Fruit fly (Drosophila melanogaster) whole organism, prepupa: ENCODE measurements around the gene CG12589.
A peak's percentile ranks its signal among the peaks of the same experiment; 100 is the strongest.

ENCODE experiments used
- Blimp-1 ChIP-seq: fragments of 200-800 bp; sonication (Bioruptor generic); optimal IDR thresholded peaks from 3 replicates; lab custom pipeline; 2017; ENCODE audit warnings: missing biosample characterization, missing genetic modification characterization, mild to moderate bottlenecking, moderate library complexity, missing genetic modification reagents
- CG10669 ChIP-seq: fragments of 200-800 bp; sonication (Bioruptor generic); optimal IDR thresholded peaks from 3 replicates; lab custom pipeline; 2018; ENCODE audit warnings: missing biosample characterization, mild to moderate bottlenecking, missing genetic modification characterization, moderate library complexity
- CG11294 ChIP-seq: fragments of 200-800 bp; sonication (Bioruptor generic); IDR thresholded peaks from 2 replicates; pipeline ENCODE4 v1.3.6; 2022; ENCODE audit warnings: missing biosample characterization, missing genetic modification characterization
- CG11762 ChIP-seq: fragments of 200-800 bp; sonication (Bioruptor generic); optimal IDR thresholded peaks from 3 replicates; lab custom pipeline; 2016; ENCODE audit warnings: missing biosample characterization, missing genetic modification characterization; ENCODE audit not compliant: insufficient read depth
- CG15336 ChIP-seq: fragments of 200-800 bp; sonication (Bioruptor generic); IDR thresholded peaks from 2 replicates; pipeline ENCODE4 v1.3.6; 2022; ENCODE audit warnings: missing biosample characterization, missing genetic modification characterization
- CG1621 ChIP-seq: fragments of 200-800 bp; sonication (Bioruptor generic); optimal IDR thresholded peaks from 3 replicates; lab custom pipeline; 2018; ENCODE audit warnings: missing biosample characterization, mild to moderate bottlenecking, missing genetic modification characterization
- CG16779 ChIP-seq: fragments of 200-800 bp; sonication (Bioruptor generic); optimal IDR thresholded peaks from 3 replicates; lab custom pipeline; 2017; ENCODE audit warnings: missing biosample characterization, mild to moderate bottlenecking, missing genetic modification characterization
- CG31627 ChIP-seq: fragments of 200-800 bp; sonication (Bioruptor generic); optimal IDR thresholded peaks from 3 replicates; lab custom pipeline; 2016; ENCODE audit warnings: missing biosample characterization, missing genetic modification characterization
- CG32006 ChIP-seq: fragments of 200-800 bp; sonication (Bioruptor generic); optimal IDR thresholded peaks from 3 replicates; lab custom pipeline; 2017; ENCODE audit warnings: missing biosample characterization, mild to moderate bottlenecking, missing genetic modification characterization
- CG34406 ChIP-seq: fragments of 200-800 bp; sonication (Bioruptor generic); optimal IDR thresholded peaks from 3 replicates; lab custom pipeline; 2016; ENCODE audit warnings: missing biosample characterization, missing genetic modification characterization
- CG4318 ChIP-seq: fragments of 200-800 bp; sonication (Bioruptor generic); optimal IDR thresholded peaks from 3 replicates; lab custom pipeline; 2017; ENCODE audit warnings: missing biosample characterization, mild to moderate bottlenecking, missing genetic modification characterization
- CG6163 ChIP-seq: fragments of 200-800 bp; sonication (Bioruptor generic); IDR thresholded peaks from 3 replicates; pipeline ENCODE4 v1.3.6; 2022; ENCODE audit warnings: missing biosample characterization, missing genetic modification characterization
- CG6276 ChIP-seq: fragments of 200-800 bp; sonication (Bioruptor generic); optimal IDR thresholded peaks from 2 replicates; lab custom pipeline; 2017; ENCODE audit warnings: missing biosample characterization, mild to moderate bottlenecking, missing genetic modification characterization
- CG6792 ChIP-seq: fragments of 200-800 bp; sonication (Bioruptor generic); optimal IDR thresholded peaks from 3 replicates; lab custom pipeline; 2016; ENCODE audit warnings: missing biosample characterization, missing genetic modification characterization
- CG6808 ChIP-seq: fragments of 200-800 bp; sonication (Bioruptor generic); optimal IDR thresholded peaks from 3 replicates; lab custom pipeline; 2017; ENCODE audit warnings: missing biosample characterization, missing genetic modification characterization, mild to moderate bottlenecking, moderate library complexity, missing genetic modification reagents
- CG6854 ChIP-seq: fragments of 200-800 bp; sonication (Bioruptor generic); optimal IDR thresholded peaks from 2 replicates; lab custom pipeline; 2017; ENCODE audit warnings: missing biosample characterization, mild to moderate bottlenecking, missing genetic modification characterization
- CG7368 ChIP-seq: fragments of 200-800 bp; sonication (Bioruptor generic); optimal IDR thresholded peaks from 3 replicates; lab custom pipeline; 2016; ENCODE audit warnings: missing biosample characterization, missing genetic modification characterization
- CG8119 ChIP-seq: fragments of 200-800 bp; sonication (Bioruptor generic); IDR thresholded peaks from 3 replicates; pipeline ENCODE4 v1.3.6; 2022; ENCODE audit warnings: missing biosample characterization, missing genetic modification characterization
- CG8319 ChIP-seq: fragments of 200-800 bp; sonication (Bioruptor generic); optimal IDR thresholded peaks from 3 replicates; lab custom pipeline; 2016; ENCODE audit warnings: missing biosample characterization, missing genetic modification characterization
- CG9139 ChIP-seq: fragments of 200-800 bp; sonication (Bioruptor generic); optimal IDR thresholded peaks from 3 replicates; lab custom pipeline; 2017; ENCODE audit warnings: missing biosample characterization, mild to moderate bottlenecking, missing genetic modification characterization
- Eip75B ChIP-seq: fragments of 200-800 bp; sonication (Bioruptor generic); optimal IDR thresholded peaks from 3 replicates; lab custom pipeline; 2016; ENCODE audit warnings: missing biosample characterization, missing genetic modification characterization
- Eip78C ChIP-seq: fragments of 200-800 bp; sonication (Bioruptor generic); peaks from one replicate; lab custom pipeline; 2016; ENCODE audit warnings: missing biosample characterization, missing genetic modification characterization
- Ets21C ChIP-seq: fragments of 200-800 bp; sonication (Bioruptor generic); optimal IDR thresholded peaks from 3 replicates; lab custom pipeline; 2016; ENCODE audit warnings: missing biosample characterization, missing genetic modification characterization
- Ets96B ChIP-seq: fragments of 200-800 bp; optimal IDR thresholded peaks from 2 replicates; lab custom pipeline; 2019; ENCODE audit warnings: missing biosample characterization, mild to moderate bottlenecking, missing genetic modification characterization, moderate library complexity
- Gug ChIP-seq: fragments of 200-800 bp; sonication (Bioruptor generic); IDR thresholded peaks from 2 replicates; pipeline ENCODE4 v1.3.6; 2022; ENCODE audit warnings: missing biosample characterization, missing genetic modification characterization
- Hr39 ChIP-seq: fragments of 200-800 bp; sonication (Bioruptor generic); optimal IDR thresholded peaks from 2 replicates; lab custom pipeline; 2016; ENCODE audit warnings: missing biosample characterization, missing genetic modification characterization
- Lpt ChIP-seq: fragments of 200-800 bp; sonication (Bioruptor generic); optimal IDR thresholded peaks from 3 replicates; lab custom pipeline; 2016; ENCODE audit warnings: missing biosample characterization, missing genetic modification characterization
- Met ChIP-seq: fragments of 200-800 bp; sonication (Bioruptor generic); optimal IDR thresholded peaks from 3 replicates; lab custom pipeline; 2016; ENCODE audit warnings: missing biosample characterization, missing genetic modification characterization
- OdsH ChIP-seq: fragments of 200-800 bp; sonication (Bioruptor generic); optimal IDR thresholded peaks from 3 replicates; lab custom pipeline; 2016; ENCODE audit warnings: missing biosample characterization, missing genetic modification characterization
- Smox ChIP-seq: fragments of 200-800 bp; sonication (Bioruptor generic); optimal IDR thresholded peaks from 3 replicates; lab custom pipeline; 2016; ENCODE audit warnings: missing biosample characterization, missing genetic modification characterization
- Sox102F ChIP-seq: fragments of 200-800 bp; sonication (Bioruptor generic); optimal IDR thresholded peaks from 2 replicates; lab custom pipeline; 2016; ENCODE audit warnings: missing biosample characterization, mild to moderate bottlenecking, missing genetic modification characterization
- acj6 ChIP-seq: fragments of 200-800 bp; sonication (Bioruptor generic); optimal IDR thresholded peaks from 3 replicates; lab custom pipeline; 2016; ENCODE audit warnings: missing biosample characterization, missing genetic modification characterization
- dac ChIP-seq: fragments of 200-800 bp; sonication (Bioruptor generic); optimal IDR thresholded peaks from 2 replicates; lab custom pipeline; 2017; ENCODE audit warnings: missing biosample characterization, mild to moderate bottlenecking, missing genetic modification characterization
- eg ChIP-seq: fragments of 200-800 bp; sonication (Bioruptor generic); IDR thresholded peaks from 3 replicates; pipeline ENCODE4 v1.3.6; 2022; ENCODE audit warnings: missing biosample characterization, missing genetic modification characterization
- esn ChIP-seq: fragments of 200-800 bp; sonication (Bioruptor generic); optimal IDR thresholded peaks from 2 replicates; lab custom pipeline; 2016; ENCODE audit warnings: missing biosample characterization, mild to moderate bottlenecking, missing genetic modification characterization, moderate library complexity
- fd85E ChIP-seq: fragments of 200-800 bp; sonication (Bioruptor generic); optimal IDR thresholded peaks from 3 replicates; lab custom pipeline; 2016; ENCODE audit warnings: missing biosample characterization, missing genetic modification characterization
- lz ChIP-seq: fragments of 200-800 bp; sonication (Bioruptor generic); optimal IDR thresholded peaks from 3 replicates; lab custom pipeline; 2016; ENCODE audit warnings: missing biosample characterization, missing genetic modification characterization
- net ChIP-seq: fragments of 200-800 bp; sonication (Bioruptor generic); optimal IDR thresholded peaks from 3 replicates; lab custom pipeline; 2016; ENCODE audit warnings: missing biosample characterization, missing genetic modification characterization
- pdm3 ChIP-seq: fragments of 200-800 bp; sonication (Bioruptor generic); optimal IDR thresholded peaks from 3 replicates; lab custom pipeline; 2016; ENCODE audit warnings: missing biosample characterization, missing genetic modification characterization
- salr ChIP-seq, 2 experiments: fragments of 200-800 bp; sonication (Bioruptor generic); optimal IDR thresholded peaks; 3 replicates each; lab custom pipeline; 2016 to 2018; ENCODE audit warnings: missing biosample characterization in 2 of 2, missing genetic modification characterization in 2 of 2, mild to moderate bottlenecking in 1 of 2
- spab ChIP-seq: fragments of 200-800 bp; sonication (Bioruptor generic); optimal IDR thresholded peaks from 2 replicates; lab custom pipeline; 2017; ENCODE audit warnings: missing biosample characterization, mild to moderate bottlenecking, missing genetic modification characterization, missing genetic modification reagents
- ss ChIP-seq, 2 experiments: fragments of 200-800 bp; sonication (Bioruptor generic); optimal IDR thresholded peaks; 2 replicates in 1 of 2; 3 replicates in 1 of 2; lab custom pipeline; 2017 to 2018; ENCODE audit warnings: mild to moderate bottlenecking in 2 of 2, missing biosample characterization in 2 of 2, missing genetic modification characterization in 2 of 2, moderate library complexity in 1 of 2
- svp ChIP-seq: fragments of 200-800 bp; sonication (Bioruptor generic); peaks from one replicate; lab custom pipeline; 2016; ENCODE audit warnings: missing biosample characterization, missing genetic modification characterization
- vri ChIP-seq: fragments of 200-800 bp; sonication (Bioruptor generic); optimal IDR thresholded peaks from 3 replicates; lab custom pipeline; 2016; ENCODE audit warnings: missing biosample characterization, mild to moderate bottlenecking, missing genetic modification characterization

Gene CG12589

DNA sequence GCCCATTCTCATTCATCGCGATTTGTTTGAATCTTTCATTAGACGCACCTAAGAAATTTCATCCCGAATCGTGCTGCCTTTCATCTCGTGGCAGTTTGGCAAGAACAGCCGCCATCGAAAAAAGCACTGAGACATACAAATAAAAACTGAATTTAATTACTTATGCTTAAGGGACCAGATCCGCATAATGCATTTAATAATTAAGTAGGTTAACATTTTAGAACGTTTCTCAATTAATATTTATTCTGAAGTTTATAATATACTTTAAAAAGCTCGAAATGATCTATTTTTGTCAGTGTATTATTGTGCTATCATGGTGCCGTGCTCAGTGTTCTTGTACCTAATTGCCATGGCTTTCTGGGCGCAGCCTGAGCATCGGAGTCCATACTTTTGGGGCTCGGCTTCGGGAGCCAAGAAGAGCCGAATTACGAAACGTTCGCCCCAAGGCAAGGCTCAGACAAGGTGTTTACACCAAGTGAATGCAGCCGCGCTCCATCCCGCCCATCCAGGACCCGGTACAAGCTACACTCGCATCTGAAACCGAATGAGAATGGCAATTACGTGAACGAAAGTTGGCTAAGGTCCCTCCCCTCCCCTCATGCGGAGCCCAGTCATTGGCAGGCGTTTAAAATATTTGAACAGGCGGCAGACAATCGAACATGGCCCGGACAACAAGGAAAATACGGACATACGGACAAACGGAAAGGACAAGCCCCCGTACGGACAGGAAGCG, 38.3 kb downstream of the CG12589 start (continued):
- no peak for TF ChIP-seq ss (GFP tag; optimal IDR thresholded peaks at IDR 0.05; lab: Kevin White, UChicago)
- TF ChIP-seq CG6854 (GFP tag; lab: Kevin White, UChicago) = peak; percentile 34
- TF ChIP-seq CG11294 (GFP tag; lab: Robert Waterston, UW) = no peak
- TF ChIP-seq CG6792 (GFP tag; lab: Kevin White, UChicago) = peak; percentile 59
- peak; percentile 48 for TF ChIP-seq CG34406
- peak; percentile 88 for TF ChIP-seq esn
- peak; percentile 65; the same call in 1 of the 3 replicates for TF ChIP-seq CG6163
- TF ChIP-seq Gug = 0 out of 2 replicates have a peak, but pooled peaks have one; percentile 20
- TF ChIP-seq Ets21C (GFP tag; lab: Kevin White, UChicago) = peak; percentile 51
- TF ChIP-seq CG32006 (GFP tag; lab: Kevin White, UChicago) = peak; percentile 6
- peak; percentile 47 for TF ChIP-seq pdm3 (GFP tag; lab: Kevin White, UChicago)
- TF ChIP-seq dac (GFP tag; lab: Kevin White, UChicago) = no peak
- TF ChIP-seq CG6276 (GFP tag; lab: Kevin White, UChicago) = peak; percentile 13
- TF ChIP-seq vri (GFP tag; lab: Kevin White, UChicago) = peak; percentile 74
- peak; percentile 87 for TF ChIP-seq Met (GFP tag; lab: Kevin White, UChicago)
- TF ChIP-seq CG10669 (GFP tag; lab: Kevin White, UChicago) = peak; percentile 47
- peak; percentile 78 for TF ChIP-seq CG31627 (GFP tag; lab: Kevin White, UChicago)
- TF ChIP-seq Hr39 (GFP tag; lab: Kevin White, UChicago) = peak; percentile 69
- TF ChIP-seq Sox102F (GFP tag; lab: Kevin White, UChicago) = peak; percentile 85
- no peak for TF ChIP-seq CG7368 (GFP tag; lab: Kevin White, UChicago)
- TF ChIP-seq acj6 (GFP tag; lab: Kevin White, UChicago) = peak; percentile 45
- TF ChIP-seq Smox (GFP tag; lab: Kevin White, UChicago) = peak; percentile 83
- TF ChIP-seq, all 60 proteins: peak for 43

- TF ChIP-seq CG8119 (no peak), Eip75B (peak; percentile 16), CG11294 (GFP tag; lab: Robert Waterston, UW) (no peak), CG8319 (GFP tag; lab: Kevin White, UChicago) (no peak), Ets96B (peak; percentile 7), lz (GFP tag; lab: Kevin White, UChicago) (no peak), CG15336 (GFP tag; lab: Robert Waterston, UW) (no peak), dac (GFP tag; lab: Kevin White, UChicago) (no peak), Eip78C (GFP tag; lab: Kevin White, UChicago) (peak; percentile 59), OdsH (GFP tag; lab: Kevin White, UChicago) (no peak), fd85E (GFP tag; lab: Kevin White, UChicago) (no peak), CG9139 (no peak), eg (GFP tag; lab: Robert Waterston, UW) (no peak), Lpt (GFP tag; lab: Kevin White, UChicago) (no peak), net (GFP tag; lab: Kevin White, UChicago) (no peak), salr (GFP tag; optimal IDR thresholded peaks at IDR 0.05; lab: Kevin White, UChicago) (no peak), Blimp-1 (no peak), CG16779 (no peak), CG6808 (GFP tag; lab: Kevin White, UChicago) (no peak), Smox (GFP tag; lab: Kevin White, UChicago) (no peak), Gug (no peak), CG4318 (no peak), svp (GFP tag; lab: Kevin White, UChicago) (peak; percentile 65), CG6854 (GFP tag; lab: Kevin White, UChicago) (no peak), CG11762 (GFP tag; lab: Kevin White, UChicago) (no peak), pdm3 (GFP tag; lab: Kevin White, UChicago) (peak; percentile 26), acj6 (GFP tag; lab: Kevin White, UChicago) (no peak), CG1621 (tag; lab: Kevin White, UChicago) (no peak), Sox102F (GFP tag; lab: Kevin White, UChicago) (no peak), Met (GFP tag; lab: Kevin White, UChicago) (no peak), CG34406 (no peak), Hr39 (GFP tag; lab: Kevin White, UChicago) (no peak), spab (GFP tag; lab: Kevin White, UChicago) (no peak), CG6163 (no peak)
Observed at dm6 chr3R:5097866-5098484, 40.8 kb downstream of the CG12589 start.
